Worm (Caenorhabditis elegans) whole organism, L1 larva: ENCODE measurements around the gene Y44A6D.6.
A peak's percentile ranks its signal among the peaks of the same experiment; 100 is the strongest.

Experiments used
- C04F5.9 ChIP-seq: sonication (generic microtip); optimal IDR thresholded peaks from 2 replicates; lab custom pipeline; 2016; ENCODE audit warnings: missing genetic modification characterization, missing compliant biosample characterization
- C16A3.4 ChIP-seq: fragments of 150-350 bp; optimal IDR thresholded peaks from 2 replicates; lab custom pipeline; 2014; ENCODE audit warnings: missing biosample characterization, missing genetic modification characterization
- C34B4.2 ChIP-seq: sonication (generic microtip); optimal IDR thresholded peaks from 2 replicates; lab custom pipeline; 2017; ENCODE audit warnings: mild to moderate bottlenecking, missing genetic modification characterization, missing compliant biosample characterization
- F16B12.6 ChIP-seq: fragments of 150-350 bp; optimal IDR thresholded peaks from 2 replicates; lab custom pipeline; 2014; ENCODE audit warnings: missing biosample characterization, missing genetic modification characterization
- aly-2 ChIP-seq: fragments of 150-350 bp; optimal IDR thresholded peaks from 2 replicates; lab custom pipeline; 2014; ENCODE audit warnings: missing biosample characterization, missing genetic modification characterization
- blmp-1 ChIP-seq: fragments of 150-350 bp; optimal IDR thresholded peaks from 2 replicates; lab custom pipeline; 2014; ENCODE audit warnings: missing biosample characterization, missing genetic modification characterization
- ceh-63 ChIP-seq: fragments of 200-800 bp; sonication (Bioruptor generic); optimal IDR thresholded peaks from 2 replicates; lab custom pipeline; 2018; ENCODE audit warnings: mild to moderate bottlenecking, missing genetic modification characterization, missing compliant biosample characterization
- ceh-82 ChIP-seq, 3 experiments: fragments of 150-350 bp in 1 of 3; sonication (generic microtip) in 2 of 3; optimal IDR thresholded peaks; 2 replicates each; lab custom pipeline; 2014 to 2017; ENCODE audit warnings: missing biosample characterization in 3 of 3, missing genetic modification characterization in 3 of 3
- ceh-90 ChIP-seq: sonication (generic microtip); optimal IDR thresholded peaks from 2 replicates; lab custom pipeline; 2016; ENCODE audit warnings: missing genetic modification characterization, missing compliant biosample characterization
- dpl-1 ChIP-seq, 3 experiments: fragments of 150-350 bp in 2 of 3; sonication (generic microtip) in 1 of 3; optimal IDR thresholded peaks; 2 replicates each; lab custom pipeline; 2014 to 2017; ENCODE audit warnings: missing biosample characterization in 3 of 3, missing genetic modification characterization in 3 of 3, missing genetic modification reagents in 3 of 3
- efl-1 ChIP-seq, 4 experiments: fragments of 150-350 bp; optimal IDR thresholded peaks in 3 of 4; peaks in 1 of 4; 1 replicate in 1 of 4; 2 replicates in 3 of 4; lab custom pipeline; 2014; ENCODE audit warnings: missing biosample characterization in 2 of 4, missing genetic modification characterization in 2 of 4, missing genetic modification reagents in 2 of 4
- efl-3 ChIP-seq: fragments of 200-800 bp; sonication (Bioruptor generic); optimal IDR thresholded peaks from 2 replicates; lab custom pipeline; 2018; ENCODE audit warnings: mild to moderate bottlenecking, missing genetic modification characterization, missing compliant biosample characterization
- egl-13 ChIP-seq: sonication (generic microtip); optimal IDR thresholded peaks from 2 replicates; lab custom pipeline; 2016; ENCODE audit warnings: missing genotype, missing genetic modification reagents, missing genetic modification characterization, missing compliant biosample characterization
- egl-27 ChIP-seq, 2 experiments: fragments of 150-350 bp in 1 of 2; sonication (generic microtip); optimal IDR thresholded peaks; 3 replicates each; lab custom pipeline; 2017 to 2018; ENCODE audit warnings: missing biosample characterization in 2 of 2, missing genetic modification characterization in 2 of 2, missing genetic modification reagents in 2 of 2
- elt-2 ChIP-seq: sonication (generic microtip); optimal IDR thresholded peaks from 2 replicates; lab custom pipeline; 2016; ENCODE audit warnings: missing genetic modification characterization, mild to moderate bottlenecking, inconsistent platforms, missing compliant biosample characterization, missing genetic modification reagents
- elt-3 ChIP-seq, 6 experiments: fragments of 150-350 bp in 1 of 6; sonication (generic microtip); optimal IDR thresholded peaks; 2 replicates each; lab custom pipeline; 2017 to 2018; ENCODE audit warnings: missing biosample characterization in 6 of 6, missing genetic modification characterization in 6 of 6, inconsistent platforms in 1 of 6
- ets-5 ChIP-seq: fragments of 200-800 bp; sonication (Bioruptor generic); IDR thresholded peaks from 2 replicates; pipeline ENCODE4 v1.3.6; 2022; ENCODE audit warnings: missing genetic modification characterization, missing compliant biosample characterization
- fkh-10 ChIP-seq: sonication (generic microtip); optimal IDR thresholded peaks from 2 replicates; lab custom pipeline; 2017; ENCODE audit warnings: missing biosample characterization, missing genetic modification reagents, missing genetic modification characterization
- fkh-4 ChIP-seq: sonication (generic microtip); optimal IDR thresholded peaks from 2 replicates; lab custom pipeline; 2016; ENCODE audit warnings: missing compliant biosample characterization, missing genetic modification characterization, borderline replicate concordance
- fkh-8 ChIP-seq: sonication (generic microtip); optimal IDR thresholded peaks from 2 replicates; lab custom pipeline; 2016; ENCODE audit warnings: mild to moderate bottlenecking, missing genetic modification characterization, missing compliant biosample characterization
- hlh-17 ChIP-seq: fragments of 200-800 bp; sonication (Bioruptor generic); optimal IDR thresholded peaks from 2 replicates; lab custom pipeline; 2018; ENCODE audit warnings: missing genetic modification characterization, mild to moderate bottlenecking, missing compliant biosample characterization, moderate library complexity, borderline replicate concordance
- hlh-4 ChIP-seq: sonication (generic microtip); optimal IDR thresholded peaks from 2 replicates; lab custom pipeline; 2016; ENCODE audit warnings: mild to moderate bottlenecking, missing genetic modification characterization, missing compliant biosample characterization
- isw-1 ChIP-seq: fragments of 200-800 bp; sonication (Bioruptor generic); IDR thresholded peaks from 2 replicates; pipeline ENCODE4 v1.3.6; 2022; ENCODE audit warnings: missing genetic modification characterization, missing compliant biosample characterization
- jun-1 ChIP-seq: fragments of 150-350 bp; optimal IDR thresholded peaks from 2 replicates; lab custom pipeline; 2014; ENCODE audit warnings: missing biosample characterization, missing genetic modification reagents, missing genetic modification characterization
- lin-13 ChIP-seq: fragments of 150-350 bp; optimal IDR thresholded peaks from 2 replicates; lab custom pipeline; 2014; ENCODE audit warnings: missing biosample characterization, missing genetic modification reagents, missing genetic modification characterization
- lin-14 ChIP-seq: fragments of 200-800 bp; sonication (Bioruptor generic); optimal IDR thresholded peaks from 2 replicates; lab custom pipeline; 2018; ENCODE audit warnings: mild to moderate bottlenecking, missing genetic modification characterization, moderate library complexity, missing compliant biosample characterization
- lin-39 ChIP-seq: fragments of 150-350 bp; optimal IDR thresholded peaks from 2 replicates; lab custom pipeline; 2014; ENCODE audit warnings: missing biosample characterization, missing genetic modification reagents, missing genetic modification characterization
- lsy-2 ChIP-seq, 2 experiments: fragments of 150-350 bp; optimal IDR thresholded peaks; 2 replicates each; lab custom pipeline; 2014; ENCODE audit warnings: missing biosample characterization in 2 of 2, missing genetic modification characterization in 2 of 2
- mab-9 ChIP-seq: fragments of 200-800 bp; sonication (Bioruptor generic); IDR thresholded peaks from 2 replicates; pipeline ENCODE4 v1.3.6; 2022; ENCODE audit warnings: missing genetic modification reagents, missing genetic modification characterization, missing compliant biosample characterization
- mef-2 ChIP-seq: fragments of 150-350 bp; optimal IDR thresholded peaks from 2 replicates; lab custom pipeline; 2014; ENCODE audit warnings: missing biosample characterization, missing genetic modification characterization
- mep-1 ChIP-seq: fragments of 150-350 bp; optimal IDR thresholded peaks from 2 replicates; lab custom pipeline; 2014; ENCODE audit warnings: missing biosample characterization, missing genetic modification characterization
- nhr-12 ChIP-seq: sonication (generic microtip); optimal IDR thresholded peaks from 2 replicates; lab custom pipeline; 2017; ENCODE audit warnings: missing biosample characterization, missing genetic modification characterization
- nhr-19 ChIP-seq: fragments of 200-800 bp; sonication (Bioruptor generic); conservative IDR thresholded peaks from 2 replicates; pipeline ENCODE4 v1.3.6; 2022; ENCODE audit warnings: missing genetic modification characterization, missing compliant biosample characterization
- nhr-237 ChIP-seq: fragments of 150-350 bp; optimal IDR thresholded peaks from 2 replicates; lab custom pipeline; 2014; ENCODE audit warnings: missing biosample characterization, missing genetic modification characterization
- nhr-28 ChIP-seq: fragments of 150-350 bp; optimal IDR thresholded peaks from 2 replicates; lab custom pipeline; 2014; ENCODE audit warnings: missing biosample characterization, missing genetic modification characterization
- nhr-47 ChIP-seq: sonication (generic microtip); optimal IDR thresholded peaks from 2 replicates; lab custom pipeline; 2016; ENCODE audit warnings: mild to moderate bottlenecking, missing genetic modification characterization, moderate library complexity, missing compliant biosample characterization
- nhr-77 ChIP-seq: fragments of 150-350 bp; optimal IDR thresholded peaks from 2 replicates; lab custom pipeline; 2014; ENCODE audit warnings: missing biosample characterization, missing genetic modification characterization
- nhr-84 ChIP-seq: sonication (generic microtip); optimal IDR thresholded peaks from 2 replicates; lab custom pipeline; 2017; ENCODE audit warnings: missing biosample characterization, missing genetic modification characterization
- rnt-1 ChIP-seq: sonication (generic microtip); optimal IDR thresholded peaks from 2 replicates; lab custom pipeline; 2016; ENCODE audit warnings: mild to moderate bottlenecking, missing genetic modification characterization, moderate library complexity, missing compliant biosample characterization
- skn-1 ChIP-seq: fragments of 150-350 bp; optimal IDR thresholded peaks from 2 replicates; lab custom pipeline; 2014; ENCODE audit warnings: missing biosample characterization, missing genetic modification characterization
- snpc-4 ChIP-seq: fragments of 150-350 bp; optimal IDR thresholded peaks from 2 replicates; lab custom pipeline; 2014; ENCODE audit warnings: missing biosample characterization, missing genetic modification characterization
- snu-23 ChIP-seq: sonication (generic microtip); optimal IDR thresholded peaks from 2 replicates; lab custom pipeline; 2016; ENCODE audit warnings: missing genetic modification characterization, missing compliant biosample characterization
- sox-4 ChIP-seq: sonication (generic microtip); optimal IDR thresholded peaks from 2 replicates; lab custom pipeline; 2016; ENCODE audit warnings: missing genetic modification characterization, missing compliant biosample characterization
- sptf-1 ChIP-seq: fragments of 150-350 bp; optimal IDR thresholded peaks from 2 replicates; lab custom pipeline; 2014; ENCODE audit warnings: missing biosample characterization, missing genetic modification characterization
- sup-37 ChIP-seq: fragments of 200-800 bp; sonication (Bioruptor generic); optimal IDR thresholded peaks from 2 replicates; lab custom pipeline; 2018; ENCODE audit warnings: mild to moderate bottlenecking, missing genetic modification characterization, missing compliant biosample characterization
- tbx-2 ChIP-seq: sonication (generic microtip); optimal IDR thresholded peaks from 2 replicates; lab custom pipeline; 2016; ENCODE audit warnings: missing genetic modification characterization, missing compliant biosample characterization
- unc-30 ChIP-seq: sonication (generic microtip); optimal IDR thresholded peaks from 2 replicates; lab custom pipeline; 2017; ENCODE audit warnings: missing biosample characterization, missing genetic modification characterization
- unc-86 ChIP-seq: sonication (generic microtip); optimal IDR thresholded peaks from 2 replicates; lab custom pipeline; 2016; ENCODE audit warnings: missing genetic modification characterization, missing compliant biosample characterization
- unc-98 ChIP-seq: fragments of 200-800 bp; sonication (Bioruptor generic); IDR thresholded peaks from 2 replicates; pipeline ENCODE4 v1.3.6; 2022; ENCODE audit warnings: missing genetic modification characterization, missing compliant biosample characterization
- vab-15 ChIP-seq: sonication (generic microtip); optimal IDR thresholded peaks from 2 replicates; lab custom pipeline; 2017; ENCODE audit warnings: missing genotype, mild to moderate bottlenecking, missing genetic modification characterization, missing compliant biosample characterization
- zag-1 ChIP-seq: fragments of 150-350 bp; optimal IDR thresholded peaks from 2 replicates; lab custom pipeline; 2014; ENCODE audit warnings: missing biosample characterization, missing genetic modification characterization
- ztf-11 ChIP-seq, 2 experiments: sonication (generic microtip); optimal IDR thresholded peaks; 2 replicates each; lab custom pipeline; 2016 to 2017; ENCODE audit warnings: missing genetic modification characterization in 2 of 2, missing biosample characterization in 1 of 2, missing compliant biosample characterization in 1 of 2
- ztf-4 ChIP-seq: fragments of 150-350 bp; optimal IDR thresholded peaks from 2 replicates; lab custom pipeline; 2014; ENCODE audit warnings: missing biosample characterization, missing genetic modification characterization

The Y44A6D.6 gene

ce11 chrV:20782188-20782587, 24.9 kb upstream of the Y44A6D.6 start (continued):
- TF ChIP-seq zag-1 (peak; percentile 88), sox-4 (tag; lab: Kevin White, UChicago) (peak; percentile 0), C16A3.4 (no peak), lin-39 (tag; lab: Kevin White, UChicago) (no peak), lsy-2 (tag; optimal IDR thresholded peaks at IDR 0.05; lab: Kevin White, UChicago) (peak; percentile 60 to 67), mef-2 (tag; lab: Kevin White, UChicago) (peak; percentile 52), hlh-4 (tag; lab: Kevin White, UChicago) (no peak), C34B4.2 (tag; lab: Kevin White, UChicago) (no peak), egl-27 (tag; optimal IDR thresholded peaks at IDR 0.05; lab: Kevin White, UChicago) (no peak), sup-37 (no peak), nhr-12 (tag; lab: Kevin White, UChicago) (no peak), vab-15 (tag; lab: Kevin White, UChicago) (no peak), rnt-1 (tag; lab: Kevin White, UChicago) (peak; percentile 1), efl-1 (optimal IDR thresholded peaks at IDR 0.05; lab: Kevin White, UChicago) (peak in 1 of 2 experiments; percentile 28), efl-1 (GFP tag; optimal IDR thresholded peaks at IDR 0.05 in 1 of 2; lab: Kevin White, UChicago) (peak in 1 of 2 experiments; percentile 9), snu-23 (GFP tag; lab: Kevin White, UChicago) (peak; percentile 65), nhr-77 (no peak), blmp-1 (tag; lab: Kevin White, UChicago) (no peak), nhr-84 (tag; lab: Kevin White, UChicago) (no peak), nhr-237 (tag; lab: Kevin White, UChicago) (no peak), jun-1 (tag; lab: Kevin White, UChicago) (no peak), aly-2 (tag; lab: Kevin White, UChicago) (peak; percentile 27), egl-13 (tag; lab: Kevin White, UChicago) (peak; percentile 56), dpl-1 (GFP tag; optimal IDR thresholded peaks at IDR 0.05; lab: Kevin White, UChicago) (peak in 1 of 3 experiments; percentile 38), fkh-10 (GFP tag; lab: Kevin White, UChicago) (peak; percentile 97), skn-1 (tag; lab: Kevin White, UChicago) (peak; percentile 27), unc-30 (no peak), ceh-90 (tag; lab: Kevin White, UChicago) (no peak), ceh-82 (tag; optimal IDR thresholded peaks at IDR 0.05; lab: Kevin White, UChicago) (peak; percentile 23 to 84 (median 38)), nhr-19 (GFP tag; lab: Robert Waterston, UW) (peak; percentile 83), ceh-63 (GFP tag; lab: Kevin White, UChicago) (no peak), hlh-17 (GFP tag; lab: Kevin White, UChicago) (no peak), C04F5.9 (no peak), F16B12.6 (no peak), elt-2 (tag; lab: Kevin White, UChicago) (no peak), mep-1 (tag; lab: Kevin White, UChicago) (peak; percentile 56), elt-3 (tag; optimal IDR thresholded peaks at IDR 0.05; lab: Kevin White, UChicago) (no peak), mab-9 (GFP tag; lab: Robert Waterston, UW) (no peak; the same call in 1 of the 2 replicates), ztf-4 (peak; percentile 26), fkh-4 (tag; lab: Kevin White, UChicago) (no peak), ets-5 (GFP tag; lab: Robert Waterston, UW) (no peak), isw-1 (GFP tag; lab: Robert Waterston, UW) (peak; percentile 30), unc-98 (GFP tag; lab: Robert Waterston, UW) (no peak), nhr-47 (tag; lab: Kevin White, UChicago) (peak; percentile 80), nhr-28 (tag; lab: Kevin White, UChicago) (no peak), unc-86 (peak; percentile 73), tbx-2 (tag; lab: Kevin White, UChicago) (peak; percentile 74), ztf-11 (tag; optimal IDR thresholded peaks at IDR 0.05; lab: Kevin White, UChicago) (no peak), sptf-1 (tag; lab: Kevin White, UChicago) (no peak), lin-13 (no peak), lin-14 (GFP tag; lab: Kevin White, UChicago) (peak; percentile 93), snpc-4 (tag; lab: Kevin White, UChicago) (no peak), fkh-8 (tag; lab: Kevin White, UChicago) (peak; percentile 93), efl-3 (GFP tag; lab: Kevin White, UChicago) (no peak)
